Worm (Caenorhabditis elegans) whole organism, L4 larva: ENCODE measurements around the gene clc-2.

Experiments used
- R02D3.7 ChIP-seq: fragments of 150-350 bp; sonication (generic microtip); optimal IDR thresholded peaks from 3 replicates; lab custom pipeline; 2014; ENCODE audit warnings: missing biosample characterization, missing genetic modification characterization
- Y48G9A.11 ChIP-seq: fragments of 200-800 bp; sonication (Bioruptor generic); IDR thresholded peaks from 2 replicates; pipeline ENCODE4 v1.3.6; 2022; ENCODE audit warnings: missing genetic modification reagents, missing genetic modification characterization, missing compliant biosample characterization
- ZK546.5 ChIP-seq, 2 experiments: sonication (generic microtip); optimal IDR thresholded peaks; 2 replicates each; lab custom pipeline; 2017; ENCODE audit warnings: missing biosample characterization in 2 of 2, missing genetic modification characterization in 2 of 2
- aly-2 ChIP-seq: sonication (generic microtip); optimal IDR thresholded peaks from 2 replicates; lab custom pipeline; 2018; ENCODE audit warnings: missing biosample characterization, missing genetic modification characterization
- jun-1 ChIP-seq: fragments of 150-350 bp; optimal IDR thresholded peaks from 2 replicates; lab custom pipeline; 2014; ENCODE audit warnings: missing biosample characterization, missing genetic modification reagents, missing genetic modification characterization
- madf-5 ChIP-seq, 2 experiments: fragments of 200-800 bp; sonication (Bioruptor generic); IDR thresholded peaks; 2 replicates each; pipeline ENCODE4 v1.3.6; 2022; ENCODE audit warnings: missing compliant biosample characterization in 2 of 2, missing genetic modification characterization in 2 of 2
- nhr-237 ChIP-seq: sonication (generic microtip); optimal IDR thresholded peaks from 2 replicates; lab custom pipeline; 2017; ENCODE audit warnings: missing biosample characterization, missing genetic modification characterization
- nhr-76 ChIP-seq: fragments of 150-350 bp; optimal IDR thresholded peaks from 2 replicates; lab custom pipeline; 2014; ENCODE audit warnings: missing biosample characterization, missing genetic modification characterization
- zag-1 ChIP-seq: fragments of 150-350 bp; optimal IDR thresholded peaks from 2 replicates; lab custom pipeline; 2014; ENCODE audit warnings: missing biosample characterization, missing genetic modification characterization
- zip-11 ChIP-seq: fragments of 200-800 bp; sonication (Bioruptor generic); IDR thresholded peaks from 2 replicates; pipeline ENCODE4 v1.3.6; 2022; ENCODE audit warnings: missing genetic modification characterization, missing compliant biosample characterization

DNA sequence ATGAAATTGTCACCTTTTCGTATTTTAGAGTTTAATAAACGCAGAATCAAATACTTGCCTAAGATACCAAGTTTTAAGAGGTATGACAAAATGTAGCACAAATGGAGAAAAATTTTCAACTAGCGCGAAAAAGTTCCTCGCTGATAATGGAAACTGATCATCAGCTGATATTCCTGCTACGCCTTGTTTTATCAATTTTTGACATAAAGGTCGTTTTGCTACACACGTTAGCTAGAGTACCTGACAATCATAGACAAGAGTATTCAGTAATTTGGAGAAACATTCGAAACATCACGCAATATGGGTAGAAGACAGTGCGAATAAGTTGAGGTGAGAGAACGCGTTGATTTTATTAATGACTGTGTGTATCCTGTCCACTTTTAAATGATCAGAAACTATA lies 14.5 kb downstream of the clc-2 start:
- TF ChIP-seq zag-1 (tag; lab: Kevin White, UChicago) (no peak), nhr-76 (tag; lab: Kevin White, UChicago) (no peak), zip-11 (no peak), aly-2 (tag; lab: Kevin White, UChicago) (no peak), ZK546.5 (tag; optimal IDR thresholded peaks at IDR 0.05; lab: Kevin White, UChicago) (no peak), madf-5 (GFP tag; IDR thresholded peaks at IDR 0.05; lab: Robert Waterston, UW) (no peak), R02D3.7 (no peak), Y48G9A.11 (GFP tag; lab: Robert Waterston, UW) (no peak), jun-1 (no peak), nhr-237 (tag; lab: Kevin White, UChicago) (no peak)
